Worm (Caenorhabditis elegans) whole organism, late embryonic: ENCODE results near the gene F08F8.10.

Experiments used
- C08G9.2 ChIP-seq: sonication (generic microtip); optimal IDR thresholded peaks from 2 replicates; lab custom pipeline; 2016; ENCODE audit warnings: mild to moderate bottlenecking, missing genetic modification characterization, moderate library complexity, missing compliant biosample characterization
- ceh-45 ChIP-seq: fragments of 200-800 bp; sonication (Bioruptor generic); IDR thresholded peaks from 2 replicates; pipeline ENCODE4 v1.3.6; 2022; ENCODE audit warnings: missing genetic modification reagents, missing genetic modification characterization, missing compliant biosample characterization
- ceh-9 ChIP-seq: sonication (generic microtip); optimal IDR thresholded peaks from 2 replicates; lab custom pipeline; 2016; ENCODE audit warnings: mild to moderate bottlenecking, missing genetic modification characterization, inconsistent platforms, missing compliant biosample characterization
- che-1 ChIP-seq: sonication (generic microtip); optimal IDR thresholded peaks from 2 replicates; lab custom pipeline; 2016; ENCODE audit warnings: mild to moderate bottlenecking, missing genetic modification characterization, missing compliant biosample characterization
- elt-2 ChIP-seq: sonication (generic microtip); optimal IDR thresholded peaks from 2 replicates; lab custom pipeline; 2016; ENCODE audit warnings: missing genetic modification reagents, missing genetic modification characterization, missing compliant biosample characterization
- elt-4 ChIP-seq: sonication (generic microtip); optimal IDR thresholded peaks from 2 replicates; lab custom pipeline; 2016; ENCODE audit warnings: missing genetic modification characterization, missing compliant biosample characterization
- hlh-8 ChIP-seq: sonication (generic microtip); optimal IDR thresholded peaks from 2 replicates; lab custom pipeline; 2016; ENCODE audit warnings: missing genotype, missing genetic modification characterization, missing compliant biosample characterization
- nhr-11 ChIP-seq: fragments of 150-350 bp; optimal IDR thresholded peaks from 2 replicates; lab custom pipeline; 2014; ENCODE audit warnings: missing biosample characterization, missing genetic modification characterization
- pha-4 ChIP-seq: fragments of 150-350 bp; optimal IDR thresholded peaks from 2 replicates; lab custom pipeline; 2018; ENCODE audit warnings: missing biosample characterization, missing genetic modification reagents, missing genetic modification characterization
- pqm-1 ChIP-seq: sonication (generic microtip); optimal IDR thresholded peaks from 2 replicates; lab custom pipeline; 2016; ENCODE audit warnings: missing genetic modification characterization, missing compliant biosample characterization
- pros-1 ChIP-seq: fragments of 150-350 bp; optimal IDR thresholded peaks from 2 replicates; lab custom pipeline; 2014; ENCODE audit warnings: missing biosample characterization, missing genetic modification reagents, missing genetic modification characterization
- unc-86 ChIP-seq: sonication (generic microtip); optimal IDR thresholded peaks from 2 replicates; lab custom pipeline; 2016; ENCODE audit warnings: missing genetic modification characterization, missing compliant biosample characterization

ce11 chrIII:7331671-7332070 is 25.5 kb downstream of the F08F8.10 start:
- TF ChIP-seq pha-4 (tag; lab: Kevin White, UChicago) (no peak), elt-4 (tag; lab: Kevin White, UChicago) (no peak), ceh-9 (tag; lab: Kevin White, UChicago) (no peak), pros-1 (no peak), hlh-8 (tag; lab: Kevin White, UChicago) (no peak), ceh-45 (no peak), C08G9.2 (tag; lab: Kevin White, UChicago) (no peak), nhr-11 (no peak), che-1 (tag; lab: Kevin White, UChicago) (no peak), elt-2 (tag; lab: Kevin White, UChicago) (no peak), pqm-1 (tag; lab: Kevin White, UChicago) (no peak), unc-86 (no peak)
